Worm (Caenorhabditis elegans): Measurements from ENCODE around the gene tag-51.
A peak's percentile ranks its signal among the peaks of the same experiment; 100 is the strongest.

The tag-51 gene

DNA sequence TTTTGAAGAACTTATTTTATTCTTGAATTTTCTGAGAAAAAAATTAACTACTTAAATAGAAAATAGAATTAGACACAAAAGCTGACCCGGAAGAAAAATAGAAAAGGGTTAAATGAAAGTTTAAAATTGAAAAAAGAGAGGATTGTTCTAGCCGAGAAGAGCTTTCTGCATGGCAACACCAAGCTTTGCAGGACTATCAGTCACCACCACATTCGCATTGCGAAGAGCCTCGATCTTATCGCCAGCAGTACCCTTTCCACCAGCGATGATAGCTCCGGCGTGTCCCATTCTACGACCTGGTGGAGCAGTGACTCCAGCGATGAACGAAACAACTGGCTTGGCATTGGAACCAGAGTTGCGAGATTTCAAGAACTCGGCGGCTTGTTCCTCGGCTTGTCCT is 46.1 kb downstream of the tag-51 start:
- no peak for TF ChIP-seq aptf-2 (GFP tag; conservative IDR thresholded peaks at IDR 0.05)
- no peak for TF ChIP-seq egrh-3 (GFP tag; IDR thresholded peaks at IDR 0.05)
- peak; percentile 39 for TF ChIP-seq him-1 (tag; optimal IDR thresholded peaks at IDR 0.05)
- no peak for TF ChIP-seq F49E8.2 (tag; optimal IDR thresholded peaks at IDR 0.05; ENCODE audit: insufficient read depth)
- TF ChIP-seq unc-130 (GFP tag; optimal IDR thresholded peaks at IDR 0.05): no peak
- no peak for TF ChIP-seq pha-4 (tag; optimal IDR thresholded peaks at IDR 0.05)
- TF ChIP-seq cebp-2 (GFP tag; IDR thresholded peaks at IDR 0.05): no peak
- no peak for TF ChIP-seq ama-1 (optimal IDR thresholded peaks at IDR 0.05)
- no peak for TF ChIP-seq ama-1 (GFP tag; optimal IDR thresholded peaks at IDR 0.05)
- peak; percentile 44; the same call in 1 of the 2 replicates for TF ChIP-seq ceh-100 (GFP tag; IDR thresholded peaks at IDR 0.05)
- TF ChIP-seq ztf-6 (GFP tag; IDR thresholded peaks at IDR 0.05): no peak
- peak; percentile 46; the same call in 1 of the 2 replicates for TF ChIP-seq B0336.3 (GFP tag; IDR thresholded peaks at IDR 0.05)
- no peak for TF ChIP-seq tbx-9 (tag; optimal IDR thresholded peaks at IDR 0.05; ENCODE audit: borderline replicate concordance)
- no peak for TF ChIP-seq madf-8 (GFP tag; conservative IDR thresholded peaks at IDR 0.05)
- TF ChIP-seq lin-40 (tag; optimal IDR thresholded peaks at IDR 0.05): no peak
- no peak for TF ChIP-seq madf-3 (GFP tag; IDR thresholded peaks at IDR 0.05)
- TF ChIP-seq nhr-27 (tag; optimal IDR thresholded peaks at IDR 0.05): no peak
- no peak for TF ChIP-seq F33H1.4 (GFP tag; IDR thresholded peaks at IDR 0.05)
- no peak for TF ChIP-seq ets-4 (GFP tag; optimal IDR thresholded peaks at IDR 0.05)
- TF ChIP-seq cebp-1 (GFP tag; IDR thresholded peaks at IDR 0.05): no peak
- no peak for TF ChIP-seq cebp-1 (tag; optimal IDR thresholded peaks at IDR 0.05)
- TF ChIP-seq hsf-1 (GFP tag; IDR thresholded peaks at IDR 0.05): peak; percentile 45; the same call in 1 of the 2 replicates
- 0 out of 2 replicates have a peak, but pooled peaks have one; percentile 57 for TF ChIP-seq ztf-28 (GFP tag; IDR thresholded peaks at IDR 0.05)
- no peak for TF ChIP-seq somi-1 (GFP tag; optimal IDR thresholded peaks at IDR 0.05)
- no peak for TF ChIP-seq mes-4 (tag; optimal IDR thresholded peaks at IDR 0.05)
- no peak for TF ChIP-seq let-607 (tag; optimal IDR thresholded peaks at IDR 0.05)
- no peak for TF ChIP-seq nfyb-1 (GFP tag; IDR thresholded peaks at IDR 0.05)
- TF ChIP-seq Y53G8AR.9 (GFP tag; conservative IDR thresholded peaks at IDR 0.05): 0 out of 2 replicates have a peak, but pooled peaks have one; percentile 62
- TF ChIP-seq efl-1 (GFP tag; optimal IDR thresholded peaks at IDR 0.05): no peak
- no peak for TF ChIP-seq Y53F4B.3 (GFP tag; IDR thresholded peaks at IDR 0.05)
- TF ChIP-seq dox-1 (GFP tag; IDR thresholded peaks at IDR 0.05): 0 out of 2 replicates have a peak, but pooled peaks have one; percentile 27
- TF ChIP-seq T07F8.4 (tag; optimal IDR thresholded peaks at IDR 0.05): no peak
- no peak for TF ChIP-seq ztf-3 (GFP tag; optimal IDR thresholded peaks at IDR 0.05)
- TF ChIP-seq T26A5.8 (tag; optimal IDR thresholded peaks at IDR 0.05): no peak
- TF ChIP-seq athp-1 (tag; optimal IDR thresholded peaks at IDR 0.05): no peak
- TF ChIP-seq ceh-91 (GFP tag; IDR thresholded peaks at IDR 0.05): 0 out of 2 replicates have a peak, but pooled peaks have one; percentile 9
- TF ChIP-seq Y79H2A.3 (GFP tag; conservative IDR thresholded peaks at IDR 0.05): 0 out of 2 replicates have a peak, but pooled peaks have one; percentile 49
- TF ChIP-seq madf-6 (GFP tag; IDR thresholded peaks at IDR 0.05): peak; percentile 30; the same call in 1 of the 2 replicates
- peak; percentile 20 for TF ChIP-seq F10E7.11 (tag; optimal IDR thresholded peaks at IDR 0.05)
- TF ChIP-seq F37B4.10 (GFP tag; IDR thresholded peaks at IDR 0.05): no peak
- no peak for TF ChIP-seq hmg-1.2 (GFP tag; IDR thresholded peaks at IDR 0.05)
- no peak for TF ChIP-seq attf-6 (GFP tag; IDR thresholded peaks at IDR 0.05)
- TF ChIP-seq gei-17 (GFP tag; optimal IDR thresholded peaks at IDR 0.05): no peak
- TF ChIP-seq ccch-3 (GFP tag; optimal IDR thresholded peaks at IDR 0.05): no peak
- no peak for TF ChIP-seq ceh-27 (GFP tag; optimal IDR thresholded peaks at IDR 0.05)
- TF ChIP-seq unc-62 (GFP tag; optimal IDR thresholded peaks at IDR 0.05): no peak
- TF ChIP-seq F55B11.4 (tag; optimal IDR thresholded peaks at IDR 0.05; ENCODE audit: borderline replicate concordance, insufficient read depth): no peak
- TF ChIP-seq egl-18 (GFP tag; IDR thresholded peaks at IDR 0.05): no peak
- no peak for TF ChIP-seq lin-35 (GFP tag; optimal IDR thresholded peaks at IDR 0.05)

Measured in whole organism, young adult.